Fruit fly (Drosophila melanogaster) whole organism, embryonic: ENCODE measurements around the gene eIF4E5.

Experiments
- Antp ChIP-seq: fragments of 200-800 bp; sonication (Bioruptor generic); optimal IDR thresholded peaks from 3 replicates; lab custom pipeline; 2016; ENCODE audit warnings: missing biosample characterization, missing genetic modification characterization
- Atf3 ChIP-seq: fragments of 200-800 bp; sonication (Bioruptor generic); optimal IDR thresholded peaks from 3 replicates; lab custom pipeline; 2016; ENCODE audit warnings: missing biosample characterization, missing genetic modification characterization
- Awh ChIP-seq: fragments of 200-800 bp; sonication (Bioruptor generic); IDR thresholded peaks from 2 replicates; pipeline ENCODE4, ENCODE4 v1.3.6; 2022; ENCODE audit warnings: missing biosample characterization, missing genetic modification characterization
- CG10209 ChIP-seq: fragments of 200-800 bp; sonication (Bioruptor generic); optimal IDR thresholded peaks from 3 replicates; lab custom pipeline; 2017; ENCODE audit warnings: missing biosample characterization, mild to moderate bottlenecking, missing genetic modification characterization, missing genetic modification reagents
- CG10979 ChIP-seq: fragments of 200-800 bp; sonication (Bioruptor generic); optimal IDR thresholded peaks from 2 replicates; lab custom pipeline; 2018; ENCODE audit warnings: missing biosample characterization, mild to moderate bottlenecking, missing genetic modification characterization, moderate library complexity
- CG11247 ChIP-seq: fragments of 200-800 bp; sonication (Bioruptor generic); IDR thresholded peaks from 2 replicates; pipeline ENCODE4 v1.3.6; 2022; ENCODE audit warnings: missing biosample characterization, missing genetic modification characterization
- CG12104 ChIP-seq: fragments of 200-800 bp; sonication (Bioruptor generic); optimal IDR thresholded peaks from 3 replicates; lab custom pipeline; 2016; ENCODE audit warnings: missing biosample characterization, missing genetic modification characterization
- CG13287 ChIP-seq: fragments of 200-800 bp; sonication (Bioruptor generic); IDR thresholded peaks from 2 replicates; pipeline ENCODE4 v1.3.6; 2022; ENCODE audit warnings: missing biosample characterization, missing genetic modification characterization; ENCODE audit not compliant: partially characterized antibody
- CG15011 ChIP-seq: fragments of 200-800 bp; sonication (Bioruptor generic); optimal IDR thresholded peaks from 3 replicates; lab custom pipeline; 2018; ENCODE audit warnings: missing biosample characterization, mild to moderate bottlenecking, missing genetic modification characterization
- CG31365 ChIP-seq: fragments of 200-800 bp; sonication (Bioruptor generic); optimal IDR thresholded peaks from 2 replicates; lab custom pipeline; 2018; ENCODE audit warnings: missing biosample characterization, mild to moderate bottlenecking, missing genetic modification characterization
- CG32532 ChIP-seq: fragments of 200-800 bp; sonication (Bioruptor generic); IDR thresholded peaks from 2 replicates; pipeline ENCODE4 v1.3.6; 2022; ENCODE audit warnings: missing biosample characterization, missing genetic modification characterization
- CG3995 ChIP-seq: fragments of 200-800 bp; sonication (Bioruptor generic); optimal IDR thresholded peaks from 3 replicates; lab custom pipeline; 2016; ENCODE audit warnings: missing biosample characterization, missing genetic modification characterization
- CG6654 ChIP-seq: fragments of 200-800 bp; sonication (Bioruptor generic); optimal IDR thresholded peaks from 2 replicates; lab custom pipeline; 2017; ENCODE audit warnings: missing biosample characterization, mild to moderate bottlenecking, missing genetic modification characterization
- CG6854 ChIP-seq: fragments of 200-800 bp; sonication (Bioruptor generic); optimal IDR thresholded peaks from 3 replicates; lab custom pipeline; 2017; ENCODE audit warnings: missing biosample characterization, mild to moderate bottlenecking, missing genetic modification characterization
- CG7556 ChIP-seq: fragments of 200-800 bp; sonication (Bioruptor generic); optimal IDR thresholded peaks from 2 replicates; lab custom pipeline; 2017; ENCODE audit warnings: missing biosample characterization, mild to moderate bottlenecking, missing genetic modification characterization
- CG7786 ChIP-seq: fragments of 200-800 bp; sonication (Bioruptor generic); optimal IDR thresholded peaks from 2 replicates; lab custom pipeline; 2016; ENCODE audit warnings: missing biosample characterization, missing genetic modification characterization
- D19A ChIP-seq: fragments of 200-800 bp; optimal IDR thresholded peaks from 3 replicates; lab custom pipeline; 2019; ENCODE audit warnings: missing biosample characterization, mild to moderate bottlenecking, missing genetic modification characterization, moderate library complexity
- Dp ChIP-seq: fragments of 200-800 bp; sonication (Bioruptor generic); optimal IDR thresholded peaks from 2 replicates; lab custom pipeline; 2018; ENCODE audit warnings: missing biosample characterization, mild to moderate bottlenecking, missing genetic modification characterization, moderate library complexity
- Ets65A ChIP-seq: fragments of 200-800 bp; sonication (Bioruptor generic); peaks from one replicate; lab custom pipeline; 2016; ENCODE audit warnings: missing biosample characterization, missing genetic modification characterization
- Hsf ChIP-seq: fragments of 200-800 bp; sonication (Bioruptor generic); optimal IDR thresholded peaks from 3 replicates; lab custom pipeline; 2016; ENCODE audit warnings: missing biosample characterization, missing genetic modification characterization
- Med ChIP-seq: fragments of 200-800 bp; sonication (Bioruptor generic); peaks from one replicate; lab custom pipeline; 2016; ENCODE audit warnings: missing biosample characterization, missing genetic modification characterization, mild to moderate bottlenecking, inconsistent platforms, moderate library complexity
- Mrtf ChIP-seq: fragments of 200-800 bp; sonication (Bioruptor generic); IDR thresholded peaks from 3 replicates; pipeline ENCODE4 v1.3.6; 2022; ENCODE audit warnings: missing biosample characterization, missing genetic modification characterization
- Nf-YB ChIP-seq: fragments of 200-800 bp; sonication (Bioruptor generic); optimal IDR thresholded peaks from 3 replicates; lab custom pipeline; 2019; ENCODE audit warnings: missing biosample characterization, mild to moderate bottlenecking, missing genetic modification characterization, moderate library complexity
- Scr ChIP-seq: fragments of 200-800 bp; sonication (Bioruptor generic); IDR thresholded peaks from 2 replicates; pipeline ENCODE4 v1.3.6; 2022; ENCODE audit warnings: missing biosample characterization, missing genetic modification characterization; ENCODE audit not compliant: partially characterized antibody
- Sry-β ChIP-seq: fragments of 200-800 bp; sonication (Bioruptor generic); optimal IDR thresholded peaks from 2 replicates; lab custom pipeline; 2018; ENCODE audit warnings: missing biosample characterization, mild to moderate bottlenecking, missing genetic modification characterization, moderate library complexity
- Trl ChIP-seq, 3 experiments: fragments of >200 bp in 2 of 3; fragments of 200-800 bp in 1 of 3; sonication (Bioruptor generic) in 1 of 3; optimal IDR thresholded peaks; 2 replicates in 1 of 3; 3 replicates in 2 of 3; lab custom pipeline; 2016 to 2017; ENCODE audit warnings: missing biosample characterization in 1 of 3, missing genetic modification characterization in 1 of 3
- abd-A ChIP-seq: fragments of 200-800 bp; sonication (Bioruptor generic); optimal IDR thresholded peaks from 3 replicates; lab custom pipeline; 2019; ENCODE audit warnings: missing biosample characterization, mild to moderate bottlenecking, missing genetic modification characterization, moderate library complexity
- ara ChIP-seq: fragments of 200-800 bp; sonication (Bioruptor generic); IDR thresholded peaks from 2 replicates; pipeline ENCODE4 v1.3.6; 2022; ENCODE audit warnings: missing biosample characterization, missing genetic modification characterization
- cad ChIP-seq: fragments of >200 bp; optimal IDR thresholded peaks from 2 replicates; lab custom pipeline; 2017; ENCODE audit warnings: missing biosample characterization, missing genetic modification characterization
- cg ChIP-seq: fragments of 200-800 bp; sonication (Bioruptor generic); optimal IDR thresholded peaks from 3 replicates; lab custom pipeline; 2019; ENCODE audit warnings: missing biosample characterization, mild to moderate bottlenecking, missing genetic modification characterization, moderate library complexity
- chinmo ChIP-seq: fragments of 200-800 bp; sonication (Bioruptor generic); IDR thresholded peaks from 4 replicates; pipeline ENCODE4 v1.3.6; 2022; ENCODE audit warnings: missing biosample characterization, missing genetic modification characterization; ENCODE audit not compliant: partially characterized antibody
- chn ChIP-seq: fragments of 200-800 bp; sonication (Bioruptor generic); optimal IDR thresholded peaks from 2 replicates; lab custom pipeline; 2016; ENCODE audit warnings: missing biosample characterization, missing genetic modification characterization
- fd96Cb ChIP-seq: fragments of 200-800 bp; sonication (Bioruptor generic); optimal IDR thresholded peaks from 2 replicates; lab custom pipeline; 2018; ENCODE audit warnings: missing biosample characterization, mild to moderate bottlenecking, missing genetic modification characterization, moderate library complexity
- ind ChIP-seq: fragments of 200-800 bp; sonication (Bioruptor generic); optimal IDR thresholded peaks from 3 replicates; lab custom pipeline; 2016; ENCODE audit warnings: missing biosample characterization, missing genetic modification characterization
- lab ChIP-seq: fragments of 200-800 bp; sonication (Bioruptor generic); optimal IDR thresholded peaks from 3 replicates; lab custom pipeline; 2017; ENCODE audit warnings: missing biosample characterization, missing genetic modification characterization, mild to moderate bottlenecking, moderate library complexity, missing genetic modification reagents
- lilli ChIP-seq: fragments of 200-800 bp; sonication (Bioruptor generic); optimal IDR thresholded peaks from 3 replicates; lab custom pipeline; 2016; ENCODE audit warnings: missing biosample characterization, missing genetic modification characterization
- pita ChIP-seq: fragments of 200-800 bp; sonication (Bioruptor generic); optimal IDR thresholded peaks from 2 replicates; lab custom pipeline; 2017; ENCODE audit warnings: missing biosample characterization, mild to moderate bottlenecking, missing genetic modification characterization
- rib ChIP-seq: fragments of 200-800 bp; sonication (Bioruptor generic); IDR thresholded peaks from 2 replicates; pipeline ENCODE4 v1.3.6; 2022; ENCODE audit warnings: missing biosample characterization, missing genetic modification characterization
- sd ChIP-seq: fragments of 200-800 bp; sonication (Bioruptor generic); optimal IDR thresholded peaks from 3 replicates; lab custom pipeline; 2018; ENCODE audit warnings: missing biosample characterization, mild to moderate bottlenecking, missing genetic modification characterization, moderate library complexity
- shn ChIP-seq: fragments of 200-800 bp; sonication (Bioruptor generic); optimal IDR thresholded peaks from 3 replicates; lab custom pipeline; 2016; ENCODE audit warnings: missing biosample characterization, missing genetic modification characterization
- sr ChIP-seq: fragments of 200-800 bp; sonication (Bioruptor generic); IDR thresholded peaks from 3 replicates; pipeline ENCODE4 v1.3.6; 2022; ENCODE audit warnings: missing biosample characterization, missing genetic modification characterization
- stc ChIP-seq: fragments of 200-800 bp; sonication (Bioruptor generic); IDR thresholded peaks from 2 replicates; pipeline ENCODE4 v1.3.6; 2022; ENCODE audit warnings: missing biosample characterization, missing genetic modification characterization
- unpg ChIP-seq: fragments of 200-800 bp; sonication (Bioruptor generic); optimal IDR thresholded peaks from 3 replicates; lab custom pipeline; 2018; ENCODE audit warnings: missing biosample characterization, mild to moderate bottlenecking, missing genetic modification characterization, moderate library complexity
- vfl ChIP-seq: fragments of 200-800 bp; sonication (Bioruptor generic); optimal IDR thresholded peaks from 2 replicates; lab custom pipeline; 2016; ENCODE audit warnings: missing biosample characterization, missing genetic modification characterization
- zfh2 ChIP-seq: fragments of 200-800 bp; sonication (Bioruptor generic); optimal IDR thresholded peaks from 2 replicates; lab custom pipeline; 2016; ENCODE audit warnings: missing biosample characterization, missing genetic modification characterization

eIF4E5 gene

DNA sequence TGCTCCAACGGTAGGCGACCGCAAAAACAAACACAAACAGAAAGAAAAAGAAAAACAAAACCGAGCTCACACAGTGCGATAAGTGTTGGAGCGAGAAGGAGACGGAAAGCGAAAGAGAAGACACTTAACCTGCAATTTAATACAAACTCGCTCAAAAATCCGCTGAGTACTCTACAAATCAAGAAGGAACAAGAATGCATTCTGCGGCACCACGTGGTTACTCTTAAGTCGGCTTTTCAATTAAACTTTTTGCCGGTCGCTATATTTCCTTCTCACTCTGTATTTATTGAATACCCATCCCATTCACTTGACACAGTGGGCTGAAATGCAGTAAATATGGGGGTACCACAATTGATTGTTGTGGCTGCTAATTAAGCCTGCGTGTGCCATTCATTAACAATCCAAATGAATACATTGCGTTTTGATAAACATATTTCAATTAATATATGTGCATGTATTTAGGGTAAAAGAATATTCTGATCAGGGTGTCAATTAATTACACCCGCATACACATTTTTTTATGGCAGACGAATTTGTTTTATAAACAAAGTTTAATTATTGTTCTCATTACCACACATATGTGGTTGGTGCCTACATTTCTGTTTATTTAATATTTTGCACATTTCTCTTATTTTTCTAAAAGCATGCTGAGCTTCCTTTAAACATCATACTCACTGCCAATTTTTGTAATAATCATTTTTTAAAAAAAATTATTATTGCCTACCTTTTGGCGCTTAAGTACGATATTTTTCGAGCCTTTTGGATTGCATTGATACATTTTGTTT, 32.2 kb upstream of the eIF4E5 start (continued):
- TF ChIP-seq CG7786 (GFP tag; lab: Kevin White, UChicago) (no peak), sd (tag; lab: Kevin White, UChicago) (no peak), CG7556 (GFP tag; lab: Kevin White, UChicago) (peak; percentile 56), CG3995 (GFP tag; lab: Kevin White, UChicago) (no peak), cad (GFP tag; lab: Kevin White, UChicago) (no peak), CG10209 (peak; percentile 23), sr (no peak), Sry-β (GFP tag; lab: Kevin White, UChicago) (no peak), chn (GFP tag; lab: Kevin White, UChicago) (no peak), Scr (GFP tag; lab: Robert Waterston, UW) (no peak)

DNA sequence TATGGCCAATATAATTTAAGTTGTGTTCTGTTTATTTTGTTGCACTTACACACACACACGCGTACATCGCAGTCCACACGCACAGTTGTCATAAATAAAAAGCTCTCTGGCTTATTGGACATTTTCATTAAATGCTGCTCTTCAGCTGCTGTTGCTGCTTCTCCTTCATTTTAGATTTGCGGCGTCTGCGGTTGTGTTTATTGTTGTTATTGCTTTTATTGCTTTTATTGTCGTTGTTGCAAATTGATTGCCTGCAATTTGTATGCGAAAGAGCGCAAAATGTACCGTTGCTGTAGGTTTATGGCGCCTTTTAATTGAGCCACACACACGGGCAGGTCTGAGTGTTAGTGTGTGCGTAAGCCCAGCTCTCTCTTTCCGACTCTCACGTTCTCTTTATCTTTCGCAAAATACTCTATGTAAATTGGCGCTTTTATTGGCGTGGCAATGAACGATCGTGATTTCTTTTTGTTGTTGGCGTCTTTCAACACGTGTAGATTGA, 31.4 kb upstream of the eIF4E5 start:
- TF ChIP-seq abd-A (tag; lab: Kevin White, UChicago) (peak; percentile 25), Trl (optimal IDR thresholded peaks at IDR 0.05; lab: Kevin White, UChicago) (peak; percentile 10 to 53), Trl (GFP tag; optimal IDR thresholded peaks at IDR 0.05; lab: Kevin White, UChicago) (no peak), ara (GFP tag; lab: Robert Waterston, UW) (no peak), Ets65A (GFP tag; lab: Kevin White, UChicago) (peak; percentile 54), Med (peak; percentile 32), chinmo (GFP tag; lab: Robert Waterston, UW) (peak; percentile 93; the same call in 3 of the 4 replicates), CG3995 (GFP tag; lab: Kevin White, UChicago) (no peak), cg (GFP tag; lab: Kevin White, UChicago) (peak; percentile 16), Antp (GFP tag; lab: Kevin White, UChicago) (no peak)
- TF ChIP-seq, all 482 proteins: peak for 6

DNA sequence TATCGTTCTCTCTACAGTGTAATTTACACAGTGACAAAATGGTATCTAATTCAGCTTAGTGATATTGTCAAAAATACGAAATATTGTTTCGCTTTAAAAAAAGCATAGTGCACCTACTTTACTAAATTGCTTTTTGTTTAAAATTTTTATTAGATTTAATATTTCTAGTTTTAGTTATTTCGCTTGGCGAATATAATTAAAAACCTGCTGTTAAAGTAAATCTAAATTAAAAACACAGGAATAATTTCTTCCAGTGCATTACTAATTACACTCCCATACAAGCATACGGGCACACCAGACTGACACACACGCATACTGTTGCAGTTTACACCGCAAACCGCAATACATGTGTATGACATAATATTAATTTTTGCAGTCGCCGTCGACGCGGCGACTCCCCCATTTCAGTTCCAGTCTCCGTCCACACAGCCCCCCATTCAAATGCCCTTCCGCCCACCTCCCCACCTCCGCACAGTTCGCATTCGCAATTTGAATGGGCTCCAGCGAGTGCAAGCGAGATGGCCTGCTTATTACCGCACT, 30.8 kb upstream of the eIF4E5 start:
- TF ChIP-seq CG6654 (GFP tag; lab: Kevin White, UChicago) (peak; percentile 27), pita (GFP tag; lab: Kevin White, UChicago) (no peak), stc (GFP tag; lab: Robert Waterston, UW) (0 out of 2 replicates have a peak, but pooled peaks have one; percentile 56), CG6854 (GFP tag; lab: Kevin White, UChicago) (peak; percentile 72), Hsf (GFP tag; lab: Kevin White, UChicago) (peak; percentile 45), Nf-YB (GFP tag; lab: Kevin White, UChicago) (peak; percentile 25), Mrtf (GFP tag; lab: Robert Waterston, UW) (peak; percentile 59), CG31365 (tag; lab: Kevin White, UChicago) (no peak), Antp (GFP tag; lab: Kevin White, UChicago) (no peak), CG32532 (GFP tag; lab: Robert Waterston, UW) (peak; percentile 89), zfh2 (GFP tag; lab: Kevin White, UChicago) (peak; percentile 46), CG15011 (GFP tag; lab: Kevin White, UChicago) (peak; percentile 68), shn (no peak), Dp (GFP tag; lab: Kevin White, UChicago) (no peak), lab (GFP tag; lab: Kevin White, UChicago) (peak; percentile 86), lilli (GFP tag; lab: Kevin White, UChicago) (peak; percentile 72), CG11247 (GFP tag; lab: Robert Waterston, UW) (peak; percentile 70), vfl (no peak), fd96Cb (peak; percentile 22), D19A (tag; lab: Kevin White, UChicago) (no peak), Awh (GFP tag; lab: Robert Waterston, UW) (peak; percentile 49; the same call in 1 of the 2 replicates), CG12104 (GFP tag; lab: Kevin White, UChicago) (peak; percentile 35), unpg (GFP tag; lab: Kevin White, UChicago) (peak; percentile 73), CG10979 (tag; lab: Kevin White, UChicago) (peak; percentile 39), Atf3 (GFP tag; lab: Kevin White, UChicago) (no peak), ind (GFP tag; lab: Kevin White, UChicago) (peak; percentile 60), CG13287 (GFP tag; lab: Robert Waterston, UW) (no peak), rib (GFP tag; lab: Robert Waterston, UW) (peak; percentile 75; the same call in 1 of the 2 replicates)
